Worm (Caenorhabditis elegans) whole organism, L4/young adult: ENCODE data around the gene F42H10.2.

Experiments
- dao-5 ChIP-seq: sonication (generic microtip); optimal IDR thresholded peaks from 2 replicates; lab custom pipeline; 2016; ENCODE audit warnings: missing genotype, missing genetic modification characterization, moderate library complexity, missing compliant biosample characterization
- him-1 ChIP-seq: sonication (generic microtip); optimal IDR thresholded peaks from 2 replicates; lab custom pipeline; 2016; ENCODE audit warnings: missing genotype, missing genetic modification reagents, missing genetic modification characterization, missing compliant biosample characterization

- TF ChIP-seq dao-5 (tag; lab: Kevin White, UChicago) (no peak), him-1 (no peak)
Measured at ce11 chrIII:8504176-8504763, 13.8 kb downstream of the F42H10.2 start.
